Worm (Caenorhabditis elegans): Measurements from ENCODE around the gene eat-4.

eat-4 gene

ce11 chrIII:9154766-9155165 is 18.1 kb downstream of the eat-4 start, which contains the start of gene irld-34:
TSS of gene irld-34 (plus strand) at chrIII:9155066.
- TF ChIP-seq mls-2 (tag; optimal IDR thresholded peaks at IDR 0.05) (no peak), tbx-8 (GFP tag; optimal IDR thresholded peaks at IDR 0.05) (no peak), snpc-4 (tag; optimal IDR thresholded peaks at IDR 0.05) (no peak), zip-8 (tag; optimal IDR thresholded peaks at IDR 0.05) (peak; percentile 24)

- TF ChIP-seq mep-1 (tag; optimal IDR thresholded peaks at IDR 0.05) (no peak), drap-1 (GFP tag; optimal IDR thresholded peaks at IDR 0.05) (no peak), unc-120 (tag; optimal IDR thresholded peaks at IDR 0.05; ENCODE audit: poor library complexity, severe bottlenecking) (no peak), ceh-83 (GFP tag; optimal IDR thresholded peaks at IDR 0.05) (no peak), lin-13 (tag; optimal IDR thresholded peaks at IDR 0.05) (no peak), bed-3 (GFP tag; optimal IDR thresholded peaks at IDR 0.05) (no peak), snpc-4 (tag; optimal IDR thresholded peaks at IDR 0.05) (no peak), elt-3 (tag; optimal IDR thresholded peaks at IDR 0.05) (no peak), ceh-39 (tag; optimal IDR thresholded peaks at IDR 0.05) (no peak), cnd-1 (tag; optimal IDR thresholded peaks at IDR 0.05) (no peak), mls-2 (tag; optimal IDR thresholded peaks at IDR 0.05) (no peak), M03D4.4 (tag; optimal IDR thresholded peaks at IDR 0.05) (no peak), blmp-1 (tag; optimal IDR thresholded peaks at IDR 0.05) (no peak)
Observed at ce11 chrIII:9161553-9161952, 24.9 kb downstream of the eat-4 start, which contains the start of gene ptr-9. TSS of gene ptr-9 (minus strand) at chrIII:9161653.

DNA sequence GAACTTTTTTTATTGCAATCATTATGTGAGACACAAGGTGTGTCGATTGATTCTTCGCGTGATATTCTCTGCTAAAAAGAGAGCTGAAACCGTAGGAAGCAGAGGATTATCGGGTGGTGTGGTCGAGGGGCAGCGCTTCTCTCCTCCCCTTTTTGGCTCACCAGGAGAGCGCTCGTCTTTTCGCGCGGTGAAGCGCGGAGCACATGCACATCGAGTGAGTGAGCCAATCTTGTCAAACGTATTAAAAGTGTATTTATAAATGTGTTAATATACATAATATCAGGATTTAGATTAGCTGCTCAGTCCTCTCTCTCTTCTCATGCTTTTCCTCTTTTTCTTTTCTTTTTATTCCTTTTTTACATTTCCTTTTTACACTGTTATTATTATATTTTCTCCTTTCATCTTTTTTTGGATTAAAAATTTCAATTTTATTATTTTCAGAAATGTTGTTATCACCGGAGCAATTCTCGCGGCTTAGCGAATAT is 26.0 kb downstream of the eat-4 start, which contains the start of gene dgk-3:
dgk-3 (plus strand) TSS at position 435 of the 485 bp plus-strand sequence.
- TF ChIP-seq hlh-1 (tag; optimal IDR thresholded peaks at IDR 0.05), result no peak
- no peak for TF ChIP-seq ces-1 (GFP tag; optimal IDR thresholded peaks at IDR 0.05)
- TF ChIP-seq M03D4.4 (tag; optimal IDR thresholded peaks at IDR 0.05), result no peak
- no peak for TF ChIP-seq nhr-28 (tag; optimal IDR thresholded peaks at IDR 0.05)
- TF ChIP-seq unc-39 (tag; optimal IDR thresholded peaks at IDR 0.05), result no peak
- TF ChIP-seq ztf-11 (tag; optimal IDR thresholded peaks at IDR 0.05), result no peak
- TF ChIP-seq blmp-1 (tag; optimal IDR thresholded peaks at IDR 0.05), result no peak
- no peak for TF ChIP-seq snpc-4 (tag; optimal IDR thresholded peaks at IDR 0.05)
- TF ChIP-seq cnd-1 (tag; optimal IDR thresholded peaks at IDR 0.05), result no peak
- no peak for TF ChIP-seq pha-4 (tag; optimal IDR thresholded peaks at IDR 0.05)
- TF ChIP-seq flh-1 (GFP tag; optimal IDR thresholded peaks at IDR 0.05), result no peak
- no peak for TF ChIP-seq sem-2 (GFP tag; optimal IDR thresholded peaks at IDR 0.05)
- no peak for TF ChIP-seq ceh-43 (GFP tag; optimal IDR thresholded peaks at IDR 0.05)
- no peak for TF ChIP-seq elt-1 (tag; optimal IDR thresholded peaks at IDR 0.05; ENCODE audit: borderline replicate concordance, insufficient read depth)
- no peak for TF ChIP-seq nhr-12 (tag; optimal IDR thresholded peaks at IDR 0.05)
- TF ChIP-seq ham-2 (GFP tag; optimal IDR thresholded peaks at IDR 0.05), result no peak
- no peak for TF ChIP-seq unc-62 (GFP tag; optimal IDR thresholded peaks at IDR 0.05)
- TF ChIP-seq nhr-237 (tag; optimal IDR thresholded peaks at IDR 0.05), result no peak

DNA sequence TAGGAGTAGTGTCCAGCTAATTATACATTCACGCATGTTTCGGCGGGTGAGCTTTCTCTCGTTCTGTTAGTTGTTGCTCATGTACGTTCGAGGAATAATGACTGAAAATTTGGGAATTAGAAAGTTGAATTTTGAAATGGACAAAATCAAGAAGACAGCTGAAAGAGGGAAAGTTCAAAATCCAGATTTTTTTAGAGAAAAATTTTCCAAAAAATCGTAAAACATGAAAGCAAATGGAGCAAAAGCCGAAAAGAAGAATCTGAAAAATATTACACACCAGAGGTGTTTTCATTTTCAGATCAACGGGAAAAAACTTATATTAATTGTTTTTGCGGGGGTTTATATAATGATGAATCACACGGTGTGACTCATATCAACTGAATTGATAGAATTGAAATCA is 36.0 kb downstream of the eat-4 start, which contains the start of gene ina-1:
ina-1 (minus strand) TSS at position 101 of the 400 bp plus-strand sequence.
- TF ChIP-seq lin-13 (tag; optimal IDR thresholded peaks at IDR 0.05), result no peak
- no peak for TF ChIP-seq ham-2 (GFP tag; optimal IDR thresholded peaks at IDR 0.05)
- no peak for TF ChIP-seq nhr-12 (tag; optimal IDR thresholded peaks at IDR 0.05)
- TF ChIP-seq unc-120 (tag; optimal IDR thresholded peaks at IDR 0.05; ENCODE audit: poor library complexity, severe bottlenecking), result no peak
- TF ChIP-seq M03D4.4 (tag; optimal IDR thresholded peaks at IDR 0.05), result no peak
- TF ChIP-seq sptf-1 (tag; optimal IDR thresholded peaks at IDR 0.05), result no peak
- TF ChIP-seq zip-8 (tag; optimal IDR thresholded peaks at IDR 0.05), result no peak
- no peak for TF ChIP-seq lsy-2 (tag; optimal IDR thresholded peaks at IDR 0.05)

ce11 chrIII:9173239-9173638 is 36.6 kb downstream of the eat-4 start:
- TF ChIP-seq ceh-39 (tag; optimal IDR thresholded peaks at IDR 0.05), result no peak
- TF ChIP-seq ztf-11 (tag; optimal IDR thresholded peaks at IDR 0.05), result no peak
- TF ChIP-seq snpc-4 (tag; optimal IDR thresholded peaks at IDR 0.05), result no peak
- TF ChIP-seq ceh-43 (GFP tag; optimal IDR thresholded peaks at IDR 0.05), result no peak
- no peak for TF ChIP-seq lin-13 (tag; optimal IDR thresholded peaks at IDR 0.05)
- TF ChIP-seq blmp-1 (tag; optimal IDR thresholded peaks at IDR 0.05), result no peak
- TF ChIP-seq tbx-8 (GFP tag; optimal IDR thresholded peaks at IDR 0.05), result no peak
- TF ChIP-seq drap-1 (GFP tag; optimal IDR thresholded peaks at IDR 0.05), result no peak
- no peak for TF ChIP-seq nhr-237 (tag; optimal IDR thresholded peaks at IDR 0.05)
- TF ChIP-seq bed-3 (GFP tag; optimal IDR thresholded peaks at IDR 0.05), result no peak
- TF ChIP-seq M03D4.4 (tag; optimal IDR thresholded peaks at IDR 0.05), result no peak
- no peak for TF ChIP-seq hlh-1 (tag; optimal IDR thresholded peaks at IDR 0.05)
- no peak for TF ChIP-seq elt-3 (tag; optimal IDR thresholded peaks at IDR 0.05)
- no peak for TF ChIP-seq ham-2 (GFP tag; optimal IDR thresholded peaks at IDR 0.05)
- TF ChIP-seq mls-2 (tag; optimal IDR thresholded peaks at IDR 0.05), result no peak

All from whole organism, mixed stage, embryonic.